Fruit fly (Drosophila melanogaster) whole organism, embryonic: ENCODE results near the gene mtsh.

Experiments used
- CG10267 ChIP-seq: fragments of 200-800 bp; sonication (Bioruptor generic); optimal IDR thresholded peaks from 2 replicates; lab custom pipeline; 2018; ENCODE audit warnings: missing biosample characterization, mild to moderate bottlenecking, missing genetic modification characterization, moderate library complexity
- so ChIP-seq: fragments of 200-800 bp; sonication (Bioruptor generic); IDR thresholded peaks from 3 replicates; pipeline ENCODE4 v1.3.6; 2022; ENCODE audit warnings: missing biosample characterization, missing genetic modification characterization

- TF ChIP-seq so (GFP tag; lab: Robert Waterston, UW) (no peak), CG10267 (tag; lab: Kevin White, UChicago) (no peak)
These were observed 18.3 kb upstream of the mtsh start, which contains the start of gene witty for dm6 chr2L:8338039-8338438.
